Worm (Caenorhabditis elegans) whole organism, mixed stage, embryonic: ENCODE measurements around the gene his-32.

Experiments
- ceh-43 ChIP-seq: fragments of 200-800 bp; sonication (Bioruptor generic); optimal IDR thresholded peaks from 2 replicates; lab custom pipeline; 2018; ENCODE audit warnings: mild to moderate bottlenecking, missing genetic modification characterization, moderate library complexity, missing compliant biosample characterization
- mab-5 ChIP-seq: fragments of 150-350 bp; optimal IDR thresholded peaks from 2 replicates; lab custom pipeline; 2014; ENCODE audit warnings: missing biosample characterization, missing genetic modification characterization
- mls-2 ChIP-seq: sonication (generic microtip); optimal IDR thresholded peaks from 2 replicates; lab custom pipeline; 2016; ENCODE audit warnings: mild to moderate bottlenecking, missing genetic modification characterization, moderate library complexity, missing compliant biosample characterization
- nhr-237 ChIP-seq: fragments of 150-350 bp; optimal IDR thresholded peaks from 2 replicates; lab custom pipeline; 2014; ENCODE audit warnings: missing biosample characterization, missing genetic modification characterization
- snpc-4 ChIP-seq: fragments of 150-350 bp; optimal IDR thresholded peaks from 2 replicates; lab custom pipeline; 2014; ENCODE audit warnings: missing biosample characterization, missing genetic modification characterization
- unc-39 ChIP-seq: fragments of 150-350 bp; optimal IDR thresholded peaks from 2 replicates; lab custom pipeline; 2014; ENCODE audit warnings: missing biosample characterization, missing genetic modification characterization
- unc-62 ChIP-seq: fragments of 150-350 bp; optimal IDR thresholded peaks from 2 replicates; lab custom pipeline; 2014; ENCODE audit warnings: missing biosample characterization, missing genetic modification reagents, missing genetic modification characterization

- no peak for TF ChIP-seq nhr-237
- no peak for TF ChIP-seq ceh-43 (GFP tag; lab: Kevin White, UChicago)
- no peak for TF ChIP-seq unc-62 (GFP tag; lab: Kevin White, UChicago)
- no peak for TF ChIP-seq unc-39 (tag; lab: Kevin White, UChicago)
- no peak for TF ChIP-seq mls-2
- no peak for TF ChIP-seq mab-5 (tag; lab: Kevin White, UChicago)
- TF ChIP-seq snpc-4 (tag; lab: Kevin White, UChicago): no peak
These were observed 26.7 kb upstream of the his-32 start for ce11 chrIV:8307408-8307807.
